Worm (Caenorhabditis elegans) whole organism, mixed stage, embryonic: ENCODE data around the gene oac-12.

Source experiments
- nhr-12 ChIP-seq: fragments of 150-350 bp; optimal IDR thresholded peaks from 2 replicates; lab custom pipeline; 2014; ENCODE audit warnings: missing biosample characterization, missing genetic modification characterization
- nhr-28 ChIP-seq: fragments of 150-350 bp; optimal IDR thresholded peaks from 2 replicates; lab custom pipeline; 2014; ENCODE audit warnings: missing biosample characterization, missing genetic modification characterization
- pha-4 ChIP-seq: fragments of 150-350 bp; optimal IDR thresholded peaks from 2 replicates; lab custom pipeline; 2018; ENCODE audit warnings: missing biosample characterization, missing genetic modification reagents, missing genetic modification characterization
- snpc-4 ChIP-seq: fragments of 150-350 bp; optimal IDR thresholded peaks from 2 replicates; lab custom pipeline; 2014; ENCODE audit warnings: missing biosample characterization, missing genetic modification characterization
- unc-62 ChIP-seq: fragments of 150-350 bp; optimal IDR thresholded peaks from 2 replicates; lab custom pipeline; 2014; ENCODE audit warnings: missing biosample characterization, missing genetic modification reagents, missing genetic modification characterization

DNA sequence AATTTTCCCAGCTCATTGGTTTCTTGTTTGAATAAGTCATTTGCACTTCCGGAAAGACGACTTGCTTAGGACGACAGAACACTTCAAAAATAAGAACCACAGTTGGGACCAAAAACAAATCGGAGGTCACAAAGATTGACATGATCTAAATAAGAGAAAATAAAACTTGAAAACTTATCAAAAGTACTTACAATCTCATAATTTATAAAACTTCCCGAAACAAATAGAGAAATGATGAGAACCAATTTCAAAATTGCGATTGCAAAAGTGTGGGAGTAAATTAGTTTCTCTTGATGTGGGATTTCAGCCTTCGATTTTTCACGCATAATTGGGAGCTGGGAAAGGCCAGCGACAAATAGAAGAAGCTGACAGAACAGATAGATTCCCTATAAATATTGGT is 33.8 kb downstream of the oac-12 start, which contains the start of gene ZC132.11:
- TF ChIP-seq nhr-12 (tag; lab: Kevin White, UChicago) (no peak), unc-62 (GFP tag; lab: Kevin White, UChicago) (no peak), snpc-4 (tag; lab: Kevin White, UChicago) (no peak), nhr-28 (tag; lab: Kevin White, UChicago) (no peak), pha-4 (tag; lab: Kevin White, UChicago) (no peak)
